Fruit fly (Drosophila melanogaster) whole organism, embryonic: ENCODE measurements around the gene CG5516.

Experiments
- Asciz ChIP-seq: fragments of 200-800 bp; sonication (Bioruptor generic); optimal IDR thresholded peaks from 2 replicates; lab custom pipeline; 2017; ENCODE audit warnings: missing biosample characterization, mild to moderate bottlenecking, missing genetic modification characterization, missing genetic modification reagents
- Atf3 ChIP-seq: fragments of 200-800 bp; sonication (Bioruptor generic); optimal IDR thresholded peaks from 3 replicates; lab custom pipeline; 2016; ENCODE audit warnings: missing biosample characterization, missing genetic modification characterization
- Blimp-1 ChIP-seq: fragments of 200-800 bp; sonication (Bioruptor generic); optimal IDR thresholded peaks from 3 replicates; lab custom pipeline; 2018; ENCODE audit warnings: missing biosample characterization, missing genetic modification characterization, mild to moderate bottlenecking, moderate library complexity, missing genetic modification reagents
- Bteb2 ChIP-seq: fragments of 200-800 bp; sonication (Bioruptor generic); optimal IDR thresholded peaks from 2 replicates; lab custom pipeline; 2016; ENCODE audit warnings: missing biosample characterization, missing genetic modification characterization
- CG10274 ChIP-seq: fragments of 200-800 bp; sonication (Bioruptor generic); optimal IDR thresholded peaks from 3 replicates; lab custom pipeline; 2017; ENCODE audit warnings: missing biosample characterization, mild to moderate bottlenecking, missing genetic modification characterization
- CG10321 ChIP-seq: fragments of 200-800 bp; sonication (Bioruptor generic); IDR thresholded peaks from 2 replicates; pipeline ENCODE4 v1.3.6; 2022; ENCODE audit warnings: missing biosample characterization, missing genetic modification characterization
- CG10543 ChIP-seq: fragments of 200-800 bp; sonication (Bioruptor generic); optimal IDR thresholded peaks from 3 replicates; lab custom pipeline; 2017; ENCODE audit warnings: missing biosample characterization, mild to moderate bottlenecking, missing genetic modification characterization, moderate library complexity
- CG11504 ChIP-seq: fragments of 200-800 bp; sonication (Bioruptor generic); optimal IDR thresholded peaks from 3 replicates; lab custom pipeline; 2019; ENCODE audit warnings: missing biosample characterization, mild to moderate bottlenecking, missing genetic modification characterization, moderate library complexity
- CG12744 ChIP-seq: fragments of 200-800 bp; sonication (Bioruptor generic); optimal IDR thresholded peaks from 2 replicates; lab custom pipeline; 2016; ENCODE audit warnings: missing biosample characterization, missing genetic modification characterization
- CG13624 ChIP-seq: fragments of 200-800 bp; sonication (Bioruptor generic); optimal IDR thresholded peaks from 2 replicates; lab custom pipeline; 2016; ENCODE audit warnings: missing biosample characterization, missing genetic modification characterization
- CG14050 ChIP-seq: fragments of 200-800 bp; sonication (Bioruptor generic); IDR thresholded peaks from 3 replicates; pipeline ENCODE4 v1.3.6; 2022; ENCODE audit warnings: missing biosample characterization, missing genetic modification characterization
- CG1647 ChIP-seq: fragments of 200-800 bp; sonication (Bioruptor generic); optimal IDR thresholded peaks from 3 replicates; lab custom pipeline; 2016; ENCODE audit warnings: missing biosample characterization, missing genetic modification characterization
- CG17186 ChIP-seq: fragments of 200-800 bp; sonication (Bioruptor generic); optimal IDR thresholded peaks from 3 replicates; lab custom pipeline; 2017; ENCODE audit warnings: missing biosample characterization, missing genetic modification reagents, missing genetic modification characterization
- CG17568 ChIP-seq: fragments of 200-800 bp; sonication (Bioruptor generic); optimal IDR thresholded peaks from 2 replicates; lab custom pipeline; 2018; ENCODE audit warnings: missing biosample characterization, mild to moderate bottlenecking, missing genetic modification characterization, moderate library complexity
- CG17912 ChIP-seq: fragments of 200-800 bp; sonication (Bioruptor generic); optimal IDR thresholded peaks from 2 replicates; lab custom pipeline; 2018; ENCODE audit warnings: missing biosample characterization, mild to moderate bottlenecking, missing genetic modification characterization
- CG2116 ChIP-seq: fragments of 200-800 bp; sonication (Bioruptor generic); optimal IDR thresholded peaks from 3 replicates; lab custom pipeline; 2018; ENCODE audit warnings: missing biosample characterization, mild to moderate bottlenecking, missing genetic modification characterization
- CG2120 ChIP-seq: fragments of 200-800 bp; sonication (Bioruptor generic); optimal IDR thresholded peaks from 3 replicates; lab custom pipeline; 2016; ENCODE audit warnings: missing biosample characterization, missing genetic modification characterization
- CG30403 ChIP-seq: fragments of 200-800 bp; sonication (Bioruptor generic); optimal IDR thresholded peaks from 3 replicates; lab custom pipeline; 2016; ENCODE audit warnings: missing biosample characterization, missing genetic modification characterization
- CG31441 ChIP-seq: fragments of 200-800 bp; sonication (Bioruptor generic); IDR thresholded peaks from 2 replicates; pipeline ENCODE4 v1.3.6; 2022; ENCODE audit warnings: missing biosample characterization, missing genetic modification characterization
- CG34224 ChIP-seq: fragments of 200-800 bp; sonication (Bioruptor generic); IDR thresholded peaks from 3 replicates; pipeline ENCODE4 v1.3.6; 2022; ENCODE audit warnings: missing biosample characterization, missing genetic modification characterization; ENCODE audit not compliant: partially characterized antibody
- CG4820 ChIP-seq: fragments of 200-800 bp; sonication (Bioruptor generic); optimal IDR thresholded peaks from 3 replicates; lab custom pipeline; 2016; ENCODE audit warnings: missing biosample characterization, missing genetic modification characterization
- CG6791 ChIP-seq: fragments of 200-800 bp; sonication (Bioruptor generic); IDR thresholded peaks from 3 replicates; pipeline ENCODE4 v1.3.6; 2022; ENCODE audit warnings: missing biosample characterization, missing genetic modification characterization; ENCODE audit not compliant: partially characterized antibody
- CG7372 ChIP-seq: fragments of 200-800 bp; sonication (Bioruptor generic); IDR thresholded peaks from 2 replicates; pipeline ENCODE4 v1.3.6; 2022; ENCODE audit warnings: missing biosample characterization, missing genetic modification characterization
- CG8924 ChIP-seq: fragments of 200-800 bp; optimal IDR thresholded peaks from 3 replicates; lab custom pipeline; 2019; ENCODE audit warnings: missing biosample characterization, mild to moderate bottlenecking, missing genetic modification characterization, moderate library complexity
- D19B ChIP-seq: fragments of 200-800 bp; sonication (Bioruptor generic); optimal IDR thresholded peaks from 2 replicates; lab custom pipeline; 2017; ENCODE audit warnings: missing biosample characterization, mild to moderate bottlenecking, missing genetic modification characterization
- Dbx ChIP-seq: fragments of 200-800 bp; sonication (Bioruptor generic); IDR thresholded peaks from 3 replicates; pipeline ENCODE4 v1.3.6; 2022; ENCODE audit warnings: missing biosample characterization, missing genetic modification characterization
- E2f2 ChIP-seq: fragments of 200-800 bp; sonication (Bioruptor generic); IDR thresholded peaks from 2 replicates; pipeline ENCODE4 v1.3.6; 2022; ENCODE audit warnings: missing biosample characterization, missing genetic modification characterization
- Eip74EF ChIP-seq, 2 experiments: fragments of 200-800 bp in 1 of 2; fragments of >200 bp in 1 of 2; sonication (Bioruptor generic) in 1 of 2; optimal IDR thresholded peaks; 2 replicates each; lab custom pipeline; 2017 to 2019; ENCODE audit warnings: missing biosample characterization in 2 of 2, missing genetic modification characterization in 2 of 2, mild to moderate bottlenecking in 1 of 2, moderate library complexity in 1 of 2
- Hey ChIP-seq: fragments of 200-800 bp; sonication (Bioruptor generic); optimal IDR thresholded peaks from 3 replicates; lab custom pipeline; 2018; ENCODE audit warnings: missing biosample characterization, mild to moderate bottlenecking, missing genetic modification characterization
- Hr51 ChIP-seq, 2 experiments: fragments of 200-800 bp; sonication (Bioruptor generic); optimal IDR thresholded peaks; 2 replicates in 1 of 2; 3 replicates in 1 of 2; lab custom pipeline; 2016 to 2018; ENCODE audit warnings: missing biosample characterization in 2 of 2, missing genetic modification characterization in 2 of 2, mild to moderate bottlenecking in 1 of 2, moderate library complexity in 1 of 2
- Kr ChIP-seq: fragments of 200-800 bp; sonication (Bioruptor generic); optimal IDR thresholded peaks from 2 replicates; lab custom pipeline; 2017; ENCODE audit warnings: missing biosample characterization, mild to moderate bottlenecking, missing genetic modification characterization
- Lim3 ChIP-seq: fragments of 200-800 bp; sonication (Bioruptor generic); IDR thresholded peaks from 2 replicates; pipeline ENCODE4 v1.3.6; 2022; ENCODE audit warnings: missing biosample characterization, missing genetic modification characterization
- Med ChIP-seq: fragments of 200-800 bp; sonication (Bioruptor generic); peaks from one replicate; lab custom pipeline; 2016; ENCODE audit warnings: missing biosample characterization, missing genetic modification characterization, mild to moderate bottlenecking, inconsistent platforms, moderate library complexity
- NC2α ChIP-seq: fragments of 200-800 bp; sonication (Bioruptor generic); optimal IDR thresholded peaks from 2 replicates; lab custom pipeline; 2016; ENCODE audit warnings: missing biosample characterization, missing genetic modification characterization
- NK7.1 ChIP-seq: fragments of 200-800 bp; sonication (Bioruptor generic); optimal IDR thresholded peaks from 3 replicates; lab custom pipeline; 2016; ENCODE audit warnings: missing biosample characterization, missing genetic modification characterization
- PHDP ChIP-seq: fragments of 200-800 bp; sonication (Bioruptor generic); optimal IDR thresholded peaks from 3 replicates; lab custom pipeline; 2018; ENCODE audit warnings: missing biosample characterization, mild to moderate bottlenecking, missing genetic modification characterization, moderate library complexity
- Sry-δ ChIP-seq: fragments of 200-800 bp; sonication (Bioruptor generic); optimal IDR thresholded peaks from 2 replicates; lab custom pipeline; 2016; ENCODE audit warnings: missing biosample characterization, missing genetic modification characterization
- az2 ChIP-seq: fragments of 200-800 bp; sonication (Bioruptor generic); optimal IDR thresholded peaks from 3 replicates; lab custom pipeline; 2016; ENCODE audit warnings: missing biosample characterization, missing genetic modification characterization
- chinmo ChIP-seq: fragments of 200-800 bp; sonication (Bioruptor generic); IDR thresholded peaks from 4 replicates; pipeline ENCODE4 v1.3.6; 2022; ENCODE audit warnings: missing biosample characterization, missing genetic modification characterization; ENCODE audit not compliant: partially characterized antibody
- fd3F ChIP-seq: fragments of 200-800 bp; sonication (Bioruptor generic); optimal IDR thresholded peaks from 2 replicates; lab custom pipeline; 2018; ENCODE audit warnings: missing biosample characterization, mild to moderate bottlenecking, missing genetic modification characterization, moderate library complexity
- gsb-n ChIP-seq: fragments of 200-800 bp; sonication (Bioruptor generic); optimal IDR thresholded peaks from 3 replicates; lab custom pipeline; 2018; ENCODE audit warnings: missing biosample characterization, mild to moderate bottlenecking, missing genetic modification characterization
- hbn ChIP-seq: fragments of 200-800 bp; sonication (Bioruptor generic); IDR thresholded peaks from 2 replicates; pipeline ENCODE4 v1.3.6; 2022; ENCODE audit warnings: missing biosample characterization, missing genetic modification characterization; ENCODE audit not compliant: partially characterized antibody
- pfk ChIP-seq: fragments of 200-800 bp; sonication (Bioruptor generic); optimal IDR thresholded peaks from 2 replicates; lab custom pipeline; 2018; ENCODE audit warnings: missing biosample characterization, mild to moderate bottlenecking, missing genetic modification characterization, moderate library complexity
- pum ChIP-seq: fragments of 200-800 bp; sonication (Bioruptor generic); optimal IDR thresholded peaks from 2 replicates; lab custom pipeline; 2016; ENCODE audit warnings: missing biosample characterization, missing genetic modification characterization
- row ChIP-seq: fragments of 200-800 bp; sonication (Bioruptor generic); IDR thresholded peaks from 3 replicates; pipeline ENCODE4 v1.3.6; 2022; ENCODE audit warnings: missing biosample characterization, missing genetic modification characterization
- sens ChIP-seq: fragments of 200-800 bp; sonication (Bioruptor generic); peaks from one replicate; lab custom pipeline; 2016; ENCODE audit warnings: missing biosample characterization, missing genetic modification characterization
- seq ChIP-seq: fragments of 200-800 bp; sonication (Bioruptor generic); IDR thresholded peaks from 2 replicates; pipeline ENCODE4 v1.3.6; 2022; ENCODE audit warnings: missing biosample characterization, missing genetic modification characterization
- sim ChIP-seq: fragments of 200-800 bp; sonication (Bioruptor generic); IDR thresholded peaks from 2 replicates; pipeline ENCODE4 v1.3.6; 2022; ENCODE audit warnings: missing biosample characterization, missing genetic modification characterization
- slbo ChIP-seq: fragments of 200-800 bp; sonication (Bioruptor generic); IDR thresholded peaks from 2 replicates; pipeline ENCODE4 v1.3.6; 2022; ENCODE audit warnings: missing biosample characterization, missing genetic modification characterization

CG5516 gene

DNA sequence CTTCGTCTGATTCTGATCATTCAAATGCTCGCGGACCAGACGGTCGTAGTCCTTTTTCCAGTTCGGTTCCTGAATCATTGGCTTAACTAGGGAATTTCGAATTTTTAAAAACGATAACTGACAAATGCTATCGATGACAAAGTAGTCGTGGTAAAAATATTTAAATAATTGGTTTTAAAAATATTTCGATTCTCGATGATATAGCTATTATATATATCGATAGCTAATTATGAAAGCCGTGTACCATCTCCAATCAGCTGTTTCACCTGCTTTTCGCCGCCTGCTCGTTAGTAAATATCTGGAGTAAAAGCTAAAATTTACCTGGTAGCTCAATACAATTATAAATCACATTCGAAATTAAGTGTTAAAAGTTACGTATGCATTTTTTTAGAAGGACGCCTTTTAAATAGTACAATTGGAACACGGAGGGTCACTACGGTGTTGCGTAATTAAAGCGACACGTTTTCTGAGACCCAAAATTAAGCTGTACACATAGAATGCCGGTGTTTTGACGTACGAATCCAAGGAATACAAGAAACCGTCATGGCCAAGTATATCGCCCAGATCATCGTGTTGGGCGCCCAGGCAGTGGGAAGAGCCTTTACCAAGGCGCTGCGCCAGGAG is 30.0 kb upstream of the CG5516 start, which contains the start of the genes CG5478 and blp (continued):
- no peak for TF ChIP-seq fd3F (GFP tag; lab: Kevin White, UChicago)
- no peak for TF ChIP-seq NC2α (GFP tag; lab: Kevin White, UChicago)
- TF ChIP-seq CG10274 (GFP tag; lab: Kevin White, UChicago): no peak
- no peak for TF ChIP-seq CG11504 (tag; lab: Kevin White, UChicago)
- TF ChIP-seq CG12744 (GFP tag; lab: Kevin White, UChicago): no peak
- peak; percentile 7 for TF ChIP-seq PHDP (tag; lab: Kevin White, UChicago)
- peak; percentile 87 for TF ChIP-seq chinmo
- peak; percentile 69 for TF ChIP-seq sens (GFP tag; lab: Kevin White, UChicago)

dm6 chr3R:15934952-15935351 is 28.7 kb upstream of the CG5516 start, which contains the start of gene Sap47:
Sap47 (plus strand) TSS chr3R:15935100.
- TF ChIP-seq seq (GFP tag; lab: Robert Waterston, UW) (no peak), CG31441 (GFP tag; lab: Robert Waterston, UW) (no peak), CG13624 (GFP tag; lab: Kevin White, UChicago) (peak; percentile 81), CG34224 (peak; percentile 92), Hr51 (GFP tag; optimal IDR thresholded peaks at IDR 0.05; lab: Kevin White, UChicago) (peak in 1 of 2 experiments; percentile 0), Med (GFP tag; lab: Kevin White, UChicago) (peak; percentile 87), CG14050 (GFP tag; lab: Robert Waterston, UW) (no peak), CG10543 (GFP tag; lab: Kevin White, UChicago) (peak; percentile 7), CG7372 (GFP tag; lab: Robert Waterston, UW) (no peak), Sry-δ (peak; percentile 80), slbo (GFP tag; lab: Robert Waterston, UW) (peak; percentile 56), Bteb2 (GFP tag; lab: Kevin White, UChicago) (no peak), CG17912 (GFP tag; lab: Kevin White, UChicago) (no peak), CG17568 (no peak), Dbx (GFP tag; lab: Robert Waterston, UW) (peak; percentile 58; the same call in 1 of the 3 replicates), CG10321 (GFP tag; lab: Robert Waterston, UW) (no peak), gsb-n (tag; lab: Kevin White, UChicago) (no peak), CG17186 (GFP tag; lab: Kevin White, UChicago) (peak; percentile 64), Eip74EF (GFP tag; optimal IDR thresholded peaks at IDR 0.05; lab: Kevin White, UChicago) (no peak), CG2116 (GFP tag; lab: Kevin White, UChicago) (peak; percentile 70), E2f2 (peak; percentile 71), CG30403 (GFP tag; lab: Kevin White, UChicago) (no peak), CG6791 (GFP tag; lab: Robert Waterston, UW) (peak; percentile 76), D19B (GFP tag; lab: Kevin White, UChicago) (no peak), Lim3 (no peak), CG1647 (no peak), Atf3 (GFP tag; lab: Kevin White, UChicago) (no peak), NK7.1 (GFP tag; lab: Kevin White, UChicago) (no peak), row (peak; percentile 54; the same call in 2 of the 3 replicates), Asciz (no peak), Hey (tag; lab: Kevin White, UChicago) (no peak), hbn (GFP tag; lab: Robert Waterston, UW) (peak; percentile 83), pfk (GFP tag; lab: Kevin White, UChicago) (no peak), sim (GFP tag; lab: Robert Waterston, UW) (no peak), Kr (GFP tag; lab: Kevin White, UChicago) (no peak), az2 (no peak), Blimp-1 (GFP tag; lab: Kevin White, UChicago) (no peak), CG4820 (GFP tag; lab: Kevin White, UChicago) (no peak), CG8924 (no peak), pum (GFP tag; lab: Kevin White, UChicago) (no peak), CG2120 (GFP tag; lab: Kevin White, UChicago) (no peak)
